Worm (Caenorhabditis elegans): Measurements from ENCODE around the gene isw-1.

The isw-1 gene

DNA sequence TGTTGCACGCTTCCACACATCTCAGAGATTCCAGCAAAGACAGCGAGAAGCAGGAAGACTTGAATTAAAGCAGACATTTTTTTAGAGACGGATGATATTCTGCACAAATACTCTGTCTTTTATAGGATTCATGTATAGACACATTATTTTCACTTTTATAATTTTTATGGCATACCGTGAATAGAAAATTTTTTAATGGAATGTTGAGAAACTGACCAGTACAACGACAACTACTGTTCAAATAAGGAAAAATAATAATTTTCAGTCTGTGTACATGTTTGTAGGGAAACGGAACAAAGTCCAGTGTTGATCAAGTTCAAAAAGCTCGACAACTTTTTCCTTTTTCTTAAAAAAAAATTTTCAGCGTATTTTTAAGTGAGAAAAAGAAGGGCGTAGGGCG is 26.7 kb upstream of the isw-1 start, which contains the start of gene Y102E9.6:
Gene Y102E9.6 (minus strand): TSS at position 101 of the 400 bp plus-strand sequence.
- TF ChIP-seq flt-1 (GFP tag; IDR thresholded peaks at IDR 0.05) = no peak
- TF ChIP-seq hnd-1 (tag; optimal IDR thresholded peaks at IDR 0.05) = no peak
- no peak for TF ChIP-seq pes-1 (GFP tag; IDR thresholded peaks at IDR 0.05)
- TF ChIP-seq scrt-1 (GFP tag; IDR thresholded peaks at IDR 0.05) = no peak
- TF ChIP-seq tbx-37 (GFP tag; conservative IDR thresholded peaks at IDR 0.05) = no peak
- TF ChIP-seq B0310.2 (tag; optimal IDR thresholded peaks at IDR 0.05) = no peak

DNA sequence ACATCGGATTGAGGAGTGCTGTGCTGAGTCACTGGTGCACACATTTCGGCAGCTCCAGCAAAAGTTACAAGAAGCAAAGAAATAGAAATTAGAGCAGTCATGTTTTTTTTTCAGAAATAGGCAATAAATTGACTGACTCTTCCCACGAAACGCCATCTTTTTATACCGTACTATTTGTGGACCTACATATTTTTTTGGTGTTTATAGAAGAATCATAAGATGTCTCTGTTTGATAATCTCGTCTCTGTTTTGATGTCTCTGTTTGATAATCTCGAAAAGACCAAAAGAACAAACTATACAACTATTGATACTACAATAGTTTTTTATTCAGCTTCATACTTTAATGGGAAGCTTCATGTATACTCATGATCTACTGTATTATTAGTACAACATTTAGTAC is 24.5 kb upstream of the isw-1 start, which contains the start of gene Y102E9.3:
Gene Y102E9.3 (minus strand): TSS at position 101 of the 400 bp plus-strand sequence.
- no peak for TF ChIP-seq hmbx-1 (tag; optimal IDR thresholded peaks at IDR 0.05)
- TF ChIP-seq scrt-1 (GFP tag; IDR thresholded peaks at IDR 0.05) = no peak
- TF ChIP-seq tra-4 (tag; optimal IDR thresholded peaks at IDR 0.05) = no peak
- TF ChIP-seq tbx-37 (GFP tag; conservative IDR thresholded peaks at IDR 0.05) = no peak
- TF ChIP-seq ceh-36 (tag; optimal IDR thresholded peaks at IDR 0.05) = no peak
- TF ChIP-seq tbx-11 (GFP tag; IDR thresholded peaks at IDR 0.05) = no peak
- no peak for TF ChIP-seq sea-1 (GFP tag; conservative IDR thresholded peaks at IDR 0.05)
- no peak for TF ChIP-seq ets-7 (tag; optimal IDR thresholded peaks at IDR 0.05)
- no peak for TF ChIP-seq hmg-4 (GFP tag; optimal IDR thresholded peaks at IDR 0.05)
- TF ChIP-seq flt-1 (GFP tag; IDR thresholded peaks at IDR 0.05) = no peak
- no peak for TF ChIP-seq pes-1 (GFP tag; IDR thresholded peaks at IDR 0.05)
- no peak for TF ChIP-seq hnd-1 (tag; optimal IDR thresholded peaks at IDR 0.05)
- no peak for TF ChIP-seq ceh-13 (GFP tag; optimal IDR thresholded peaks at IDR 0.05)
- no peak for TF ChIP-seq B0310.2 (tag; optimal IDR thresholded peaks at IDR 0.05)
- no peak for TF ChIP-seq ama-1 (optimal IDR thresholded peaks at IDR 0.05)
- TF ChIP-seq aly-1 (tag; optimal IDR thresholded peaks at IDR 0.05) = no peak
- no peak for TF ChIP-seq F13C5.2 (tag; optimal IDR thresholded peaks at IDR 0.05)

DNA sequence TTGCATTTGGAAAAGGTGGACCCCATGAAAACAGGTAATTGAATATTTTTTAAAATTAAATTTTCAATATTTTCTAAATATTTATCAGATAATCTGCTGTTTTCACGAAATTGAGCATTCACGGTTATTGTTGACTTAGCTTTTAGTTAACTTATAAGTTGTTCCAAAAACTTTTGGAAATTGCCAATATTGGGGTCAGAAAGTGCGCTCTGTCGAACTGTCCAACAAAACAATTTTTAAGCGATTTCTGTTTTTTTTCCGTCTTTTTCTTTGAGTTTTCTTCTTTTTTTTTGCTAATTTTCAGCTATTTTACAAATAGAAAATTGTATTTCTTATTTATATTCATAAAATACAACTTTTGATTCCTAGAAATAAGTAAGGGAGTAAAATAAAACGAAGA is 21.4 kb upstream of the isw-1 start:
- TF ChIP-seq sea-1 (GFP tag; conservative IDR thresholded peaks at IDR 0.05) = no peak
- no peak for TF ChIP-seq scrt-1 (GFP tag; IDR thresholded peaks at IDR 0.05)
- no peak for TF ChIP-seq pes-1 (GFP tag; IDR thresholded peaks at IDR 0.05)
- TF ChIP-seq B0310.2 (tag; optimal IDR thresholded peaks at IDR 0.05) = no peak
- no peak for TF ChIP-seq F13C5.2 (tag; optimal IDR thresholded peaks at IDR 0.05)
- TF ChIP-seq aly-1 (tag; optimal IDR thresholded peaks at IDR 0.05) = no peak
- TF ChIP-seq hnd-1 (tag; optimal IDR thresholded peaks at IDR 0.05) = no peak

DNA sequence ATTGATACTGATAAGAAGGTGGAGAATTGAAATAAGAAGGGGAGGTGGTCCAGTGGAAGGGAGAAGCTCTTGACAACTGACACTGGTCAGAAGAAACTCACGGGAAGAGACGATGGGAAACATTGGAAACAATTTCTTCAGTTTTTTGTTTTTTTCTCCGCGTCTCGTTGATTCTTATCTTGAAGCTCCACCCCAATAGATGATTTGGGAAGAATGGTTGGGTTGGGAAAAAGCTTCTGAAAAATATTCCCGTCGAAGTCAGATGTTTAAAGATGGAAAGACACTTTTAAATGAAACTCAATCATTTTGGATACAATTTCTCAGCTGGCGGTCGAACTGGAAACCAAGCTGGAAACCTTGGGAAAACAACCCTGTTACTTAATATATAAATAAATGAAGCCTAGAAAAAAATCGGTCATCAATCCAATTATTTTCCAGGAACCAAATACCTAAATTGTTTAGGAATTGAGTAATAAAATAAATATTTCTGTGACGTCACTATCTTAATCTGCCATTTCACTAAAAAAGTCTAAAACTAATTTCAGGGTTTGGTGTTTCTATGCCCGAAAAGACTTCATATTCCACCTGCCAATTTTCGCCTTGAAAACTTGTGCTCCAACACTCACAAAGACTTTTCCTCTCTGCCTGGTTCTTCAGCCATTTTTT is 20.4 kb upstream of the isw-1 start, which contains the start of the genes Y102E9.5 and odr-4:
Gene Y102E9.5 (minus strand): TSS at position 101 of the 666 bp plus-strand sequence.
Gene odr-4 (plus strand): TSS at position 616 of the 666 bp plus-strand sequence.
- TF ChIP-seq ceh-13 (GFP tag; optimal IDR thresholded peaks at IDR 0.05) (no peak), hmg-4 (GFP tag; optimal IDR thresholded peaks at IDR 0.05) (no peak), B0310.2 (tag; optimal IDR thresholded peaks at IDR 0.05) (no peak), ama-1 (optimal IDR thresholded peaks at IDR 0.05) (no peak), tbx-11 (GFP tag; IDR thresholded peaks at IDR 0.05) (no peak), tra-4 (tag; optimal IDR thresholded peaks at IDR 0.05) (no peak), hmbx-1 (tag; optimal IDR thresholded peaks at IDR 0.05) (no peak), tbx-37 (GFP tag; conservative IDR thresholded peaks at IDR 0.05) (no peak), scrt-1 (GFP tag; IDR thresholded peaks at IDR 0.05) (no peak), F13C5.2 (tag; optimal IDR thresholded peaks at IDR 0.05) (no peak), sea-1 (GFP tag; conservative IDR thresholded peaks at IDR 0.05) (no peak), ceh-36 (tag; optimal IDR thresholded peaks at IDR 0.05) (no peak), ets-7 (tag; optimal IDR thresholded peaks at IDR 0.05) (no peak)

DNA sequence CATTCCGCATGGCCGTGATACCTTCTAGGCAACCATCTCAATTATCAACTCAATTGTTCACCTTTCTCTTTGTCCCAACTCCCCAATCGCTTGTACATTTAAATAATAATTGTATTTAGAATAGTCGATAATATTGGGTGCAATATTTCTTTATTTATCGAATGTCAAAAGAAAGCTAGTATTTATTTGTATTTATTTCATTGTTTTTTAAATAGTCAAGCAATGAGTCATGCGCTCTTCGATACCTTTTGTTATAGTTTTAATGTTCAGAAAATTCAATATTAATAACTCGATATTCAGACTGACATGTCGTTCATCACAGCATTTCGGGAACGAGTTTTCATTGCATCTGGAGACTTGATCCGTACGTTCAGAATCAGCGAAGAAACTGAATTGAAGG is 15.6 kb upstream of the isw-1 start, which contains the start of gene wdr-4:
Gene wdr-4 (plus strand): TSS at position 301 of the 400 bp plus-strand sequence.
- TF ChIP-seq tbx-37 (GFP tag; conservative IDR thresholded peaks at IDR 0.05) (no peak), ceh-36 (tag; optimal IDR thresholded peaks at IDR 0.05) (no peak), pes-1 (GFP tag; IDR thresholded peaks at IDR 0.05) (no peak), scrt-1 (GFP tag; IDR thresholded peaks at IDR 0.05) (no peak), B0310.2 (tag; optimal IDR thresholded peaks at IDR 0.05) (no peak), aly-1 (tag; optimal IDR thresholded peaks at IDR 0.05) (no peak), tbx-11 (GFP tag; IDR thresholded peaks at IDR 0.05) (no peak), hnd-1 (tag; optimal IDR thresholded peaks at IDR 0.05) (no peak), hmg-4 (GFP tag; optimal IDR thresholded peaks at IDR 0.05) (no peak), F13C5.2 (tag; optimal IDR thresholded peaks at IDR 0.05) (no peak), sea-1 (GFP tag; conservative IDR thresholded peaks at IDR 0.05) (no peak), tra-4 (tag; optimal IDR thresholded peaks at IDR 0.05) (no peak), ets-7 (tag; optimal IDR thresholded peaks at IDR 0.05) (no peak), hmbx-1 (tag; optimal IDR thresholded peaks at IDR 0.05) (no peak), ama-1 (optimal IDR thresholded peaks at IDR 0.05) (no peak)

DNA sequence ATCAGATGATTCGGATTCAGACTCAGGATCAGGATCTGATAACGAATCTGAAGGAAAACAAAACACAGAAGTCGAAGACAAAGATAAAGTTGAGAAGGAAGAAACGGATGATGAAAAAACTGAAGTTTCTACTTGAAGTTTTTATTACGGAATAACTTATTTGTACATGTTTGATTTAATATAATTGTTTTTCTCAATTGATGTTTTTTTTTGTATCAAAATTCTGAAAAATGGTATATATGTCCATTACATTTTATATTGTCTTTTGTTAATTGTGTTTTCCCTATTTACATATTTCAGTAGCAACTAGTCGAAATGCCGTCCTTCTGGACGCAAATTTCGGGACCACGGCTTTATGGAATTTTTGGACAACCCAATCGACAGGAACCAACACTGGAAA is 13.2 kb upstream of the isw-1 start, which contains the start of gene F37A4.1:
Gene F37A4.1 (plus strand): TSS at position 301 of the 400 bp plus-strand sequence.
- TF ChIP-seq F13C5.2 (tag; optimal IDR thresholded peaks at IDR 0.05) (no peak), pes-1 (GFP tag; IDR thresholded peaks at IDR 0.05) (no peak), hmg-4 (GFP tag; optimal IDR thresholded peaks at IDR 0.05) (no peak), ceh-13 (GFP tag; optimal IDR thresholded peaks at IDR 0.05) (no peak), ama-1 (optimal IDR thresholded peaks at IDR 0.05) (no peak), B0310.2 (tag; optimal IDR thresholded peaks at IDR 0.05) (no peak), aly-1 (tag; optimal IDR thresholded peaks at IDR 0.05) (no peak), ets-7 (tag; optimal IDR thresholded peaks at IDR 0.05) (no peak), sea-1 (GFP tag; conservative IDR thresholded peaks at IDR 0.05) (no peak), tra-4 (tag; optimal IDR thresholded peaks at IDR 0.05) (no peak)

DNA sequence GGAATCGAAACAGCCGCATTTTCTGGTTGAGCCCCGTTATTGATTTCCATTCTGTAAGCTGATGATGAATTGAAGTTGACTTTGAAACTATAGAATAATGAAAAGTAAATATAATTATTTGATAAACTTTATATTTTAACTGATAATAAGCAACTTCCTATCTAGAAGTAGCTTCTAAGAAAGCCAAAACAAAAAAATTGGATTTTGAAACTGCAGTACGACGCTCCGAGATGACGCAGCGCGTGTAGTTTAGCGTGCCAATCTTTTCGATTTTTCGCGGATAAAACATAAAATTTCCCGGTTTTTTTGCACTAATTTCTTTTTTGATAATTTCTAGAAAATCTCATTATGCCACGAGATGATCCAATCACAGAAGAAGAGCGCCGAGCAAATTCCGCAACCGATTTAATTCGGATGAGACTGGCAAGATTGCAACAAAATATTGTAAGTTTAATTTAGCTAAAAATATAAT is 12.3 kb upstream of the isw-1 start, which contains the start of the genes bath-41 and F37A4.2:
Gene bath-41 (minus strand): TSS at position 51 of the 472 bp plus-strand sequence.
Gene F37A4.2 (plus strand): TSS at position 247 of the 472 bp plus-strand sequence.
- no peak for TF ChIP-seq sea-1 (GFP tag; conservative IDR thresholded peaks at IDR 0.05)
- no peak for TF ChIP-seq tra-4 (tag; optimal IDR thresholded peaks at IDR 0.05)
- TF ChIP-seq pes-1 (GFP tag; IDR thresholded peaks at IDR 0.05) = no peak
- TF ChIP-seq hnd-1 (tag; optimal IDR thresholded peaks at IDR 0.05) = no peak
- TF ChIP-seq flt-1 (GFP tag; IDR thresholded peaks at IDR 0.05) = no peak
